Fruit fly (Drosophila melanogaster): ENCODE measurements around the gene Nup205.

Nup205 gene

DNA sequence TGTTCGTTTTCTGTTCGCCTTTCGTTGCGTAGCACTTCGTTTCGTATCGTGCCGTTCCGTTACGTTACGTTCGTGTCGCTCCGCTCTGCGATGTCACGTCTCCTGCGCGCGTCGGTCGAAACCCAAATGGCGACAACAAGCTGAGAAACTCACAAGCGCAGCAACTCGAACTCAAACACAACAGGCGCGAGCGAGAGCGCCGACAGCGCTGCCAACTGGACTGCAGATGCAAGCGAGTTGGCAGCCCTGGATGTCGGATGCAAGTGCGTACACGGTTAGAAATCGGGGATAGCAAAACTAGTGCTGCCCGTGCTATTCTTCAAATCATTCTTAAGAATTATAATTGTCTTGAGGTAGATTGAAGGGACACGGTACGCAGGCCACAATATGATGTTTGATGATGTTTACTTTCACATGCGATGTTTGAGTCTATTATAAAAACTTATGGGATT is 3.6 kb upstream of the Nup205 start (continued):
- TF ChIP-seq Optix (GFP tag; IDR thresholded peaks at IDR 0.05) (peak; percentile 86), seq (GFP tag; IDR thresholded peaks at IDR 0.05) (peak; percentile 72), Ravus (GFP tag; IDR thresholded peaks at IDR 0.05) (no peak; the same call in 1 of the 2 replicates), rib (GFP tag; IDR thresholded peaks at IDR 0.05) (peak; percentile 70; the same call in 1 of the 2 replicates), NC2α (GFP tag; optimal IDR thresholded peaks at IDR 0.05) (peak; percentile 23), croc (GFP tag; conservative IDR thresholded peaks at IDR 0.05) (peak; percentile 44; the same call in 2 of the 3 replicates), CG5245 (GFP tag; optimal IDR thresholded peaks at IDR 0.05) (peak; percentile 37), oc (tag; optimal IDR thresholded peaks at IDR 0.05) (peak; percentile 25), Atf6 (GFP tag; IDR thresholded peaks at IDR 0.05) (peak; percentile 73), sna (GFP tag; IDR thresholded peaks at IDR 0.05; ENCODE audit: partially characterized antibody) (peak; percentile 58; the same call in 1 of the 2 replicates), CG18262 (tag; optimal IDR thresholded peaks at IDR 0.05) (peak; percentile 47), slp2 (GFP tag; optimal IDR thresholded peaks at IDR 0.05) (peak; percentile 60), CG2120 (GFP tag; optimal IDR thresholded peaks at IDR 0.05) (peak; percentile 76), bbx (GFP tag; IDR thresholded peaks at IDR 0.05; ENCODE audit: partially characterized antibody) (peak; percentile 69), CG7839 (tag; optimal IDR thresholded peaks at IDR 0.05) (peak; percentile 67), CG8281 (tag; optimal IDR thresholded peaks at IDR 0.05) (no peak), CG3995 (GFP tag; optimal IDR thresholded peaks at IDR 0.05) (no peak), repo (GFP tag; optimal IDR thresholded peaks at IDR 0.05) (peak; percentile 57), CG3838 (GFP tag; optimal IDR thresholded peaks at IDR 0.05) (peak; percentile 16), sens-2 (GFP tag; IDR thresholded peaks at IDR 0.05) (0 out of 2 replicates have a peak, but pooled peaks have one; percentile 49), NC2β (GFP tag; optimal IDR thresholded peaks at IDR 0.05) (peak; percentile 75), CG15269 (tag; optimal IDR thresholded peaks at IDR 0.05) (peak; percentile 68), Nf-YC (tag; optimal IDR thresholded peaks at IDR 0.05) (peak; percentile 40), CG13123 (GFP tag; optimal IDR thresholded peaks at IDR 0.05) (peak; percentile 48), Sox100B (GFP tag; optimal IDR thresholded peaks at IDR 0.05) (peak; percentile 38), Dref (GFP tag; IDR thresholded peaks at IDR 0.05) (peak; percentile 18; the same call in 1 of the 2 replicates), CG4360 (GFP tag; IDR thresholded peaks at IDR 0.05) (peak; percentile 31), nmo (GFP tag; optimal IDR thresholded peaks at IDR 0.05) (peak; percentile 70), CG12236 (GFP tag; optimal IDR thresholded peaks at IDR 0.05) (peak; percentile 48), twi (tag; optimal IDR thresholded peaks at IDR 0.05) (peak; percentile 36), scrt (GFP tag; optimal IDR thresholded peaks at IDR 0.05) (no peak), CG10565 (GFP tag; optimal IDR thresholded peaks at IDR 0.05) (no peak), CG11696 (GFP tag; IDR thresholded peaks at IDR 0.05) (no peak), lab (GFP tag; optimal IDR thresholded peaks at IDR 0.05) (peak; percentile 84), CG7928 (GFP tag; optimal IDR thresholded peaks at IDR 0.05) (peak; percentile 41), H2.0 (GFP tag; IDR thresholded peaks at IDR 0.05) (peak; percentile 69), CG11723 (GFP tag; optimal IDR thresholded peaks at IDR 0.05) (peak; percentile 43), CG34224 (GFP tag; IDR thresholded peaks at IDR 0.05; ENCODE audit: partially characterized antibody) (peak; percentile 53), CG8924 (tag; optimal IDR thresholded peaks at IDR 0.05) (peak; percentile 60), CG14860 (GFP tag; IDR thresholded peaks at IDR 0.05; ENCODE audit: partially characterized antibody) (no peak), tll (GFP tag; optimal IDR thresholded peaks at IDR 0.05) (no peak), zfh1 (GFP tag; IDR thresholded peaks at IDR 0.05) (peak; percentile 83), MTF-1 (GFP tag; optimal IDR thresholded peaks at IDR 0.05; ENCODE audit: borderline replicate concordance) (peak; percentile 21), Tbp (GFP tag; optimal IDR thresholded peaks at IDR 0.05) (no peak), Mad (GFP tag; optimal IDR thresholded peaks at IDR 0.05) (peak; percentile 67), CG3281 (GFP tag; optimal IDR thresholded peaks at IDR 0.05) (peak; percentile 51), slou (GFP tag; optimal IDR thresholded peaks at IDR 0.05) (peak; percentile 18), Dek (tag; optimal IDR thresholded peaks at IDR 0.05) (peak; percentile 41), Mes4 (GFP tag; optimal IDR thresholded peaks at IDR 0.05) (peak; percentile 65), Asciz (GFP tag; optimal IDR thresholded peaks at IDR 0.05) (no peak)

Data from whole organism, embryonic.